Worm (Caenorhabditis elegans) whole organism, dauer: ENCODE measurements around the gene ZK1290.7.

ENCODE experiments used
- unc-62 ChIP-seq: sonication (generic microtip); optimal IDR thresholded peaks from 2 replicates; lab custom pipeline; 2017; ENCODE audit warnings: missing biosample characterization, missing genetic modification reagents, missing genetic modification characterization

ZK1290.7 gene

ce11 chrII:7543808-7544207, 18.4 kb upstream of the ZK1290.7 start, which contains the start of gene rol-8:
Gene rol-8 (plus strand): TSS chrII:7544108.
- no peak for TF ChIP-seq unc-62 (GFP tag; lab: Kevin White, UChicago)

ce11 chrII:7542952-7543351, 17.6 kb upstream of the ZK1290.7 start:
- no peak for TF ChIP-seq unc-62 (GFP tag; lab: Kevin White, UChicago)

ce11 chrII:7537603-7538230, 12.4 kb upstream of the ZK1290.7 start, which contains the start of gene nfi-1:
Gene nfi-1 (plus strand): TSS chrII:7538180.
- TF ChIP-seq unc-62 (GFP tag; lab: Kevin White, UChicago) = no peak

- no peak for TF ChIP-seq unc-62 (GFP tag; lab: Kevin White, UChicago)
Measured at ce11 chrII:7534934-7535333, 9.6 kb upstream of the ZK1290.7 start, which contains the start of gene ZK1290.13. Gene ZK1290.13 (plus strand): TSS chrII:7535006.

ce11 chrII:7534369-7534768, 9.0 kb upstream of the ZK1290.7 start, which contains the start of gene wrt-10:
Gene wrt-10 (minus strand): TSS chrII:7534563.
- TF ChIP-seq unc-62 (GFP tag; lab: Kevin White, UChicago) = no peak

- TF ChIP-seq unc-62 (GFP tag; lab: Kevin White, UChicago) = no peak
Measured at ce11 chrII:7531478-7531877, 6.1 kb upstream of the ZK1290.7 start.

ce11 chrII:7530944-7531343, 5.6 kb upstream of the ZK1290.7 start, which contains the start of gene wrt-1:
Gene wrt-1 (plus strand): TSS chrII:7530996.
- TF ChIP-seq unc-62 (GFP tag; lab: Kevin White, UChicago) = no peak

ce11 chrII:7529078-7529683, 3.8 kb upstream of the ZK1290.7 start, which contains the start of gene ZK1290.5:
Gene ZK1290.5 (plus strand): TSS chrII:7529643.
- no peak for TF ChIP-seq unc-62 (GFP tag; lab: Kevin White, UChicago)

- TF ChIP-seq unc-62 (GFP tag; lab: Kevin White, UChicago) = no peak
Measured at ce11 chrII:7528210-7528609, 2.9 kb upstream of the ZK1290.7 start.

- no peak for TF ChIP-seq unc-62 (GFP tag; lab: Kevin White, UChicago)
Measured at ce11 chrII:7523281-7523680, 2.1 kb downstream of the ZK1290.7 start, which contains the start of gene ZK1290.15. Gene ZK1290.15 (plus strand): TSS chrII:7523581.

- no peak for TF ChIP-seq unc-62 (GFP tag; lab: Kevin White, UChicago)
Measured at ce11 chrII:7521420-7521819, 3.9 kb downstream of the ZK1290.7 start.

ce11 chrII:7519221-7519620, 6.1 kb downstream of the ZK1290.7 start, which contains the start of gene glb-9:
Gene glb-9 (minus strand): TSS chrII:7519321.
- no peak for TF ChIP-seq unc-62 (GFP tag; lab: Kevin White, UChicago)

ce11 chrII:7505005-7505404, 20.4 kb downstream of the ZK1290.7 start, which contains the start of gene C28F5.1:
Gene C28F5.1 (plus strand): TSS chrII:7505305.
- TF ChIP-seq unc-62 (GFP tag; lab: Kevin White, UChicago) = no peak

- no peak for TF ChIP-seq unc-62 (GFP tag; lab: Kevin White, UChicago)
Measured at ce11 chrII:7499390-7499789, 26.0 kb downstream of the ZK1290.7 start, which contains the start of gene srab-14. Gene srab-14 (minus strand): TSS chrII:7499490.

ce11 chrII:7496070-7496469, 29.3 kb downstream of the ZK1290.7 start, which contains the start of gene spi-1:
Gene spi-1 (plus strand): TSS chrII:7496247.
- TF ChIP-seq unc-62 (GFP tag; lab: Kevin White, UChicago) = no peak

- no peak for TF ChIP-seq unc-62 (GFP tag; lab: Kevin White, UChicago)
Measured at ce11 chrII:7494155-7494554, 31.2 kb downstream of the ZK1290.7 start, which contains the start of gene R10H1.1. Gene R10H1.1 (plus strand): TSS chrII:7494455.
